Fruit fly (Drosophila melanogaster): ENCODE measurements around the gene daw.

Gene daw

DNA sequence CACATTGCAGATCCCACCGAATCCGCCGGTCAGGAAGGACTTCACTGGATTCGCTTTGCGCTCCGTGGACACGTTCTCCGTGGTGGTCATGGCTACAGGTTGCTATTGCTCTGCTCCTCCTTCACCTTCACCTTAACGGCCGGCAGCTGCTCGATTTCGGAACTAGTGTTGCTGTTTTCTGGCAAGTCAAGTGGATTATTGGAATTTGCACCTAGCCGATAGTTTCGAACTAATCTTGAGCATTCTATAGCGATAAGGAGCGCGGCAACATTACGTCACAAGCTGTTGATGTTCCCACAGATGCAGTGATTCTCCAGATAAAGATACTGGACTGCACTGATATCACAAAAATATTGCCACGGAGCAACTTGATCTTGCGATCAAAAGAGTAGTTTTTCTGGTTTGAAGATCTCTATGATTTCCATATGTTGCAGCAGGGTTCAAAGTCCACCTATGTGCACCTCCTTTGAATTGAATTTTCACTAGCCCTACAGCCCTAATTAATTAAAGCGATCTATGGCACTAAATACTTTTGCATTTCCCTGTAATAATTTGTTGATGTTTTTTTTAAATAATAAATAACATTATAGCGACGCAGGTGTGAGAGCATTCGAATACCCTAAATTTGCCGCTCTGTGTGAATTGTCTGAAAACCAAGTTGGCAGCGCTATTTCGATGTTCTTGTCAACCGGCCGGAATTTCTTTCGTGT lies 35.4 kb upstream of the daw start, which contains the start of the genes colt and HINT1 (continued):
- TF ChIP-seq Nf-YC (tag; optimal IDR thresholded peaks at IDR 0.05) (peak; percentile 42), CG10366 (GFP tag; IDR thresholded peaks at IDR 0.05) (no peak), ap (GFP tag; IDR thresholded peaks at IDR 0.05) (no peak), Deaf1 (tag; optimal IDR thresholded peaks at IDR 0.05) (peak; percentile 60), phol (tag; optimal IDR thresholded peaks at IDR 0.05) (peak; percentile 34), vvl (GFP tag; IDR thresholded peaks at IDR 0.05) (peak; percentile 57), mam (GFP tag; optimal IDR thresholded peaks at IDR 0.05) (no peak), CkIIα-i1 (GFP tag; IDR thresholded peaks at IDR 0.05) (no peak), CG8359 (GFP tag; optimal IDR thresholded peaks at IDR 0.05; ENCODE audit: borderline replicate concordance) (no peak), CG33557 (GFP tag; optimal IDR thresholded peaks at IDR 0.05) (no peak), Sry-δ (GFP tag; optimal IDR thresholded peaks at IDR 0.05) (peak; percentile 41), al (GFP tag; IDR thresholded peaks at IDR 0.05) (no peak), vfl (GFP tag; optimal IDR thresholded peaks at IDR 0.05) (no peak), CG14050 (GFP tag; IDR thresholded peaks at IDR 0.05) (no peak), CG10979 (tag; optimal IDR thresholded peaks at IDR 0.05) (peak; percentile 37), NFAT (GFP tag; IDR thresholded peaks at IDR 0.05) (peak; percentile 51; the same call in 1 of the 2 replicates), Oli (tag; optimal IDR thresholded peaks at IDR 0.05) (no peak), CG18764 (GFP tag; optimal IDR thresholded peaks at IDR 0.05) (no peak), Dref (GFP tag; IDR thresholded peaks at IDR 0.05) (peak; percentile 39), CG9797 (GFP tag; optimal IDR thresholded peaks at IDR 0.05) (peak; percentile 74), fd102C (GFP tag; optimal IDR thresholded peaks at IDR 0.05) (no peak), ftz-f1 (GFP tag; optimal IDR thresholded peaks at IDR 0.05) (no peak), cato (GFP tag; optimal IDR thresholded peaks at IDR 0.05; ENCODE audit: borderline replicate concordance) (no peak), sob (GFP tag; IDR thresholded peaks at IDR 0.05) (no peak), crc (GFP tag; optimal IDR thresholded peaks at IDR 0.05) (no peak), Fer3 (tag; optimal IDR thresholded peaks at IDR 0.05) (no peak), pros (GFP tag; optimal IDR thresholded peaks at IDR 0.05) (no peak), bigmax (GFP tag; optimal IDR thresholded peaks at IDR 0.05) (no peak), CG6813 (GFP tag; optimal IDR thresholded peaks at IDR 0.05) (no peak), Sin3A (optimal IDR thresholded peaks at IDR 0.05) (peak; percentile 78), nerfin-2 (GFP tag; IDR thresholded peaks at IDR 0.05; ENCODE audit: partially characterized antibody) (no peak), CG6791 (GFP tag; IDR thresholded peaks at IDR 0.05; ENCODE audit: partially characterized antibody) (peak; percentile 44; the same call in 1 of the 3 replicates), chinmo (GFP tag; IDR thresholded peaks at IDR 0.05; ENCODE audit: partially characterized antibody) (0 out of 4 replicates have a peak, but pooled peaks have one; percentile 46), CG13894 (tag; optimal IDR thresholded peaks at IDR 0.05) (peak; percentile 67), CG9876 (GFP tag; optimal IDR thresholded peaks at IDR 0.05) (no peak), Max (GFP tag; optimal IDR thresholded peaks at IDR 0.05) (peak; percentile 8), danr (GFP tag; IDR thresholded peaks at IDR 0.05) (no peak), sr (GFP tag; IDR thresholded peaks at IDR 0.05) (no peak), fd64A (GFP tag; optimal IDR thresholded peaks at IDR 0.05) (no peak), CG4360 (GFP tag; IDR thresholded peaks at IDR 0.05) (no peak), CG8281 (tag; optimal IDR thresholded peaks at IDR 0.05) (no peak), CG31388 (GFP tag; optimal IDR thresholded peaks at IDR 0.05) (no peak), CHES-1-like (GFP tag; optimal IDR thresholded peaks at IDR 0.05) (peak; percentile 4), CG15514 (GFP tag; optimal IDR thresholded peaks at IDR 0.05) (peak; percentile 94), lilli (GFP tag; optimal IDR thresholded peaks at IDR 0.05) (peak; percentile 17), btn (GFP tag; optimal IDR thresholded peaks at IDR 0.05) (no peak), pnt (GFP tag; optimal IDR thresholded peaks at IDR 0.05) (no peak), Pdp1 (GFP tag; optimal IDR thresholded peaks at IDR 0.05) (peak in 1 of 2 experiments; percentile 95), yki (optimal IDR thresholded peaks at IDR 0.05) (no peak), Hr51 (GFP tag; optimal IDR thresholded peaks at IDR 0.05) (no peak)

Data from whole organism, embryonic.